Fruit fly (Drosophila melanogaster): Measurements from ENCODE around the gene Tm2.

Gene Tm2

dm6 chr3R:15319912-15320746 is 10.1 kb downstream of the Tm2 start, which contains the start of the genes CG6276 and CG44040 (continued):
- TF ChIP-seq CG7745 (tag; optimal IDR thresholded peaks at IDR 0.05) (no peak), D19B (GFP tag; optimal IDR thresholded peaks at IDR 0.05) (peak; percentile 4), en (GFP tag; optimal IDR thresholded peaks at IDR 0.05) (peak; percentile 16), CG11398 (GFP tag; optimal IDR thresholded peaks at IDR 0.05) (peak; percentile 31), rib (GFP tag; IDR thresholded peaks at IDR 0.05) (no peak), Aef1 (GFP tag; IDR thresholded peaks at IDR 0.05) (no peak), fd3F (GFP tag; optimal IDR thresholded peaks at IDR 0.05) (peak; percentile 5), CG16863 (GFP tag; optimal IDR thresholded peaks at IDR 0.05) (peak; percentile 9), CG11695 (GFP tag; IDR thresholded peaks at IDR 0.05) (peak; percentile 6; the same call in 1 of the 3 replicates), ken (GFP tag; IDR thresholded peaks at IDR 0.05) (no peak), eyg (GFP tag; optimal IDR thresholded peaks at IDR 0.05) (no peak), Bgb (GFP tag; IDR thresholded peaks at IDR 0.05; ENCODE audit: partially characterized antibody) (no peak; the same call in 1 of the 2 replicates), CG3726 (GFP tag; IDR thresholded peaks at IDR 0.05) (no peak), CG7928 (GFP tag; optimal IDR thresholded peaks at IDR 0.05) (no peak), HLH54F (GFP tag; optimal IDR thresholded peaks at IDR 0.05) (peak; percentile 21), MBD-R2 (GFP tag; IDR thresholded peaks at IDR 0.05) (peak; percentile 77), peb (GFP tag; IDR thresholded peaks at IDR 0.05) (no peak), Mad (GFP tag; optimal IDR thresholded peaks at IDR 0.05) (no peak), CG12659 (GFP tag; optimal IDR thresholded peaks at IDR 0.05) (peak; percentile 37), vfl (GFP tag; optimal IDR thresholded peaks at IDR 0.05) (peak; percentile 23), BtbVII (GFP tag; optimal IDR thresholded peaks at IDR 0.05) (peak; percentile 65), gcm (GFP tag; optimal IDR thresholded peaks at IDR 0.05) (peak; percentile 40), CG17328 (GFP tag; IDR thresholded peaks at IDR 0.05) (peak; percentile 24), CG6689 (GFP tag; IDR thresholded peaks at IDR 0.05) (peak; percentile 74), pan (optimal IDR thresholded peaks at IDR 0.05) (no peak), pan (GFP tag; optimal IDR thresholded peaks at IDR 0.05 in 1 of 2, IDR thresholded peaks at IDR 0.05 in 1 of 2) (peak in 1 of 2 experiments; percentile 49), crc (GFP tag; optimal IDR thresholded peaks at IDR 0.05) (peak; percentile 22), CG1529 (GFP tag; optimal IDR thresholded peaks at IDR 0.05) (no peak), Jarid2 (GFP tag; optimal IDR thresholded peaks at IDR 0.05) (no peak), sd (tag; optimal IDR thresholded peaks at IDR 0.05) (peak; percentile 14), Abd-B (GFP tag; optimal IDR thresholded peaks at IDR 0.05) (no peak), ERR (GFP tag; optimal IDR thresholded peaks at IDR 0.05) (no peak), sob (GFP tag; IDR thresholded peaks at IDR 0.05) (peak; percentile 56), ato (GFP tag; IDR thresholded peaks at IDR 0.05; ENCODE audit: partially characterized antibody) (no peak), HLH3B (GFP tag; IDR thresholded peaks at IDR 0.05) (0 out of 2 replicates have a peak, but pooled peaks have one; percentile 23), CG8944 (GFP tag; optimal IDR thresholded peaks at IDR 0.05) (peak; percentile 13), Drgx (GFP tag; IDR thresholded peaks at IDR 0.05) (peak; percentile 64), aop (GFP tag; IDR thresholded peaks at IDR 0.05) (peak; percentile 23; the same call in 1 of the 2 replicates), yki (optimal IDR thresholded peaks at IDR 0.05) (no peak), otp (GFP tag; IDR thresholded peaks at IDR 0.05) (0 out of 3 replicates have a peak, but pooled peaks have one; percentile 23), CG34376 (GFP tag; optimal IDR thresholded peaks at IDR 0.05) (peak; percentile 58), Fer2 (tag; optimal IDR thresholded peaks at IDR 0.05) (peak; percentile 24), CG17385 (GFP tag; optimal IDR thresholded peaks at IDR 0.05) (no peak), Asciz (GFP tag; optimal IDR thresholded peaks at IDR 0.05) (peak; percentile 23), CoRest (tag; optimal IDR thresholded peaks at IDR 0.05) (peak; percentile 51), dati (GFP tag; IDR thresholded peaks at IDR 0.05) (0 out of 2 replicates have a peak, but pooled peaks have one; percentile 15), crp (GFP tag; optimal IDR thresholded peaks at IDR 0.05) (no peak), CG4730 (GFP tag; IDR thresholded peaks at IDR 0.05) (no peak), grau (tag; optimal IDR thresholded peaks at IDR 0.05) (peak; percentile 54), Myb (GFP tag; optimal IDR thresholded peaks at IDR 0.05) (no peak)
